Worm (Caenorhabditis elegans): ENCODE results near the gene C37C3.12.

ce11 chrV:7830952-7831351, 8.4 kb downstream of the C37C3.12 start:
- TF ChIP-seq egl-44 (GFP tag; IDR thresholded peaks at IDR 0.05) (no peak), madf-3 (GFP tag; IDR thresholded peaks at IDR 0.05) (no peak)

Data from whole organism, young adult.